Worm (Caenorhabditis elegans): ENCODE results near the gene his-71.

ce11 chrX:7977452-7977851 is 4.4 kb downstream of the his-71 start:
- TF ChIP-seq nhr-77 (tag; optimal IDR thresholded peaks at IDR 0.05) (no peak), nhr-6 (tag; optimal IDR thresholded peaks at IDR 0.05) (no peak), nhr-12 (tag; optimal IDR thresholded peaks at IDR 0.05) (no peak), dmd-4 (tag; optimal IDR thresholded peaks at IDR 0.05) (no peak), aly-2 (tag; optimal IDR thresholded peaks at IDR 0.05) (no peak), unc-55 (GFP tag; optimal IDR thresholded peaks at IDR 0.05) (no peak)

Data from whole organism, L2 larva.